Worm (Caenorhabditis elegans) whole organism, mixed stage, embryonic: ENCODE results near the gene K01A6.6.

Experiments
- bed-3 ChIP-seq: fragments of 200-800 bp; sonication (Bioruptor generic); optimal IDR thresholded peaks from 3 replicates; lab custom pipeline; 2018; ENCODE audit warnings: mild to moderate bottlenecking, missing genetic modification characterization, moderate library complexity, missing compliant biosample characterization
- blmp-1 ChIP-seq: fragments of 150-350 bp; optimal IDR thresholded peaks from 2 replicates; lab custom pipeline; 2014; ENCODE audit warnings: missing biosample characterization, missing genetic modification characterization
- ceh-39 ChIP-seq: fragments of 150-350 bp; optimal IDR thresholded peaks from 2 replicates; lab custom pipeline; 2014; ENCODE audit warnings: missing biosample characterization, missing genetic modification characterization
- ceh-83 ChIP-seq: fragments of 200-800 bp; sonication (Bioruptor generic); optimal IDR thresholded peaks from 2 replicates; lab custom pipeline; 2018; ENCODE audit warnings: mild to moderate bottlenecking, missing genetic modification characterization, missing compliant biosample characterization
- ces-1 ChIP-seq: fragments of 150-350 bp; optimal IDR thresholded peaks from 2 replicates; lab custom pipeline; 2014; ENCODE audit warnings: missing biosample characterization, missing genetic modification reagents, missing genetic modification characterization
- cnd-1 ChIP-seq: fragments of 200-800 bp; sonication (Bioruptor generic); optimal IDR thresholded peaks from 2 replicates; lab custom pipeline; 2018; ENCODE audit warnings: mild to moderate bottlenecking, missing genetic modification characterization, missing compliant biosample characterization
- drap-1 ChIP-seq: fragments of 200-800 bp; sonication (Bioruptor generic); optimal IDR thresholded peaks from 3 replicates; lab custom pipeline; 2018; ENCODE audit warnings: mild to moderate bottlenecking, missing genetic modification characterization, missing compliant biosample characterization
- flh-1 ChIP-seq: fragments of 200-800 bp; sonication (Bioruptor generic); optimal IDR thresholded peaks from 2 replicates; lab custom pipeline; 2018; ENCODE audit warnings: mild to moderate bottlenecking, missing genetic modification characterization, moderate library complexity, missing compliant biosample characterization
- hlh-1 ChIP-seq: fragments of 150-350 bp; optimal IDR thresholded peaks from 2 replicates; lab custom pipeline; 2014; ENCODE audit warnings: missing biosample characterization, missing genetic modification reagents, missing genetic modification characterization
- lsy-2 ChIP-seq: fragments of 150-350 bp; optimal IDR thresholded peaks from 2 replicates; lab custom pipeline; 2014; ENCODE audit warnings: missing biosample characterization, missing genetic modification characterization
- mab-5 ChIP-seq: fragments of 150-350 bp; optimal IDR thresholded peaks from 2 replicates; lab custom pipeline; 2014; ENCODE audit warnings: missing biosample characterization, missing genetic modification characterization
- mep-1 ChIP-seq: fragments of 150-350 bp; optimal IDR thresholded peaks from 2 replicates; lab custom pipeline; 2017; ENCODE audit warnings: missing biosample characterization, missing genetic modification reagents, missing genetic modification characterization, inconsistent platforms
- mls-2 ChIP-seq: sonication (generic microtip); optimal IDR thresholded peaks from 2 replicates; lab custom pipeline; 2016; ENCODE audit warnings: mild to moderate bottlenecking, missing genetic modification characterization, moderate library complexity, missing compliant biosample characterization
- nhr-12 ChIP-seq: fragments of 150-350 bp; optimal IDR thresholded peaks from 2 replicates; lab custom pipeline; 2014; ENCODE audit warnings: missing biosample characterization, missing genetic modification characterization
- nhr-2 ChIP-seq: fragments of 150-350 bp; optimal IDR thresholded peaks from 2 replicates; lab custom pipeline; 2014; ENCODE audit warnings: missing biosample characterization, missing genetic modification characterization
- pha-4 ChIP-seq: fragments of 150-350 bp; optimal IDR thresholded peaks from 2 replicates; lab custom pipeline; 2018; ENCODE audit warnings: missing biosample characterization, missing genetic modification reagents, missing genetic modification characterization
- sem-2 ChIP-seq: fragments of 200-800 bp; sonication (Bioruptor generic); optimal IDR thresholded peaks from 2 replicates; lab custom pipeline; 2018; ENCODE audit warnings: mild to moderate bottlenecking, missing genetic modification characterization, missing compliant biosample characterization
- snpc-4 ChIP-seq: fragments of 150-350 bp; optimal IDR thresholded peaks from 2 replicates; lab custom pipeline; 2014; ENCODE audit warnings: missing biosample characterization, missing genetic modification characterization
- sptf-1 ChIP-seq: sonication (generic microtip); optimal IDR thresholded peaks from 2 replicates; lab custom pipeline; 2017; ENCODE audit warnings: mild to moderate bottlenecking, missing genetic modification characterization, moderate library complexity, missing compliant biosample characterization
- tbx-8 ChIP-seq: fragments of 200-800 bp; sonication (Bioruptor generic); optimal IDR thresholded peaks from 2 replicates; lab custom pipeline; 2018; ENCODE audit warnings: mild to moderate bottlenecking, missing genetic modification characterization, moderate library complexity, missing compliant biosample characterization
- unc-120 ChIP-seq: sonication (generic microtip); optimal IDR thresholded peaks from 2 replicates; lab custom pipeline; 2017; ENCODE audit warnings: missing genetic modification characterization, missing compliant biosample characterization; ENCODE audit not compliant: poor library complexity, severe bottlenecking
- unc-39 ChIP-seq: fragments of 150-350 bp; optimal IDR thresholded peaks from 2 replicates; lab custom pipeline; 2014; ENCODE audit warnings: missing biosample characterization, missing genetic modification characterization
- unc-62 ChIP-seq: fragments of 150-350 bp; optimal IDR thresholded peaks from 2 replicates; lab custom pipeline; 2014; ENCODE audit warnings: missing biosample characterization, missing genetic modification reagents, missing genetic modification characterization
- zip-8 ChIP-seq: fragments of 150-350 bp; optimal IDR thresholded peaks from 2 replicates; lab custom pipeline; 2014; ENCODE audit warnings: missing biosample characterization, missing genetic modification characterization
- ztf-11 ChIP-seq: fragments of 150-350 bp; optimal IDR thresholded peaks from 2 replicates; lab custom pipeline; 2014; ENCODE audit warnings: missing biosample characterization, missing genetic modification characterization

K01A6.6 gene

ce11 chrIV:11713289-11713688 is 21.8 kb upstream of the K01A6.6 start:
- TF ChIP-seq unc-39 (tag; lab: Kevin White, UChicago) (no peak), hlh-1 (tag; lab: Kevin White, UChicago) (peak; percentile 42)

- no peak for TF ChIP-seq sptf-1 (tag; lab: Kevin White, UChicago)
- TF ChIP-seq unc-62 (GFP tag; lab: Kevin White, UChicago): no peak
- no peak for TF ChIP-seq ztf-11 (tag; lab: Kevin White, UChicago)
- TF ChIP-seq ceh-83 (GFP tag; lab: Kevin White, UChicago): no peak
- TF ChIP-seq mls-2 (tag; lab: Kevin White, UChicago): no peak
- no peak for TF ChIP-seq snpc-4 (tag; lab: Kevin White, UChicago)
Observed at ce11 chrIV:11714739-11715138, 20.4 kb upstream of the K01A6.6 start, which contains the start of gene magi-1. Gene magi-1, plus strand, starts transcription at chrIV:11715039.

ce11 chrIV:11716414-11716813 is 18.7 kb upstream of the K01A6.6 start:
- TF ChIP-seq unc-39 (tag; lab: Kevin White, UChicago) (no peak), hlh-1 (tag; lab: Kevin White, UChicago) (peak; percentile 14)
- TF ChIP-seq, all 35 proteins: peak for 1

ce11 chrIV:11717094-11717876 is 17.8 kb upstream of the K01A6.6 start:
- peak; percentile 30 for TF ChIP-seq mls-2 (tag; lab: Kevin White, UChicago)
- peak; percentile 34 for TF ChIP-seq cnd-1
- no peak for TF ChIP-seq nhr-12 (tag; lab: Kevin White, UChicago)
- TF ChIP-seq ces-1: peak; percentile 98
- TF ChIP-seq nhr-2 (tag; lab: Kevin White, UChicago): peak; percentile 99
- no peak for TF ChIP-seq ztf-11 (tag; lab: Kevin White, UChicago)
- no peak for TF ChIP-seq drap-1 (GFP tag; lab: Kevin White, UChicago)
- peak; percentile 69 for TF ChIP-seq zip-8 (tag; lab: Kevin White, UChicago)
- TF ChIP-seq tbx-8 (GFP tag; lab: Kevin White, UChicago): no peak
- TF ChIP-seq ceh-39: peak; percentile 1
- TF ChIP-seq mab-5: no peak

ce11 chrIV:11718653-11719052 is 16.5 kb upstream of the K01A6.6 start:
- TF ChIP-seq blmp-1 (tag; lab: Kevin White, UChicago) (peak; percentile 47), flh-1 (GFP tag; lab: Kevin White, UChicago) (no peak), pha-4 (no peak)

- TF ChIP-seq mab-5 (no peak), bed-3 (GFP tag; lab: Kevin White, UChicago) (no peak), cnd-1 (no peak), blmp-1 (tag; lab: Kevin White, UChicago) (no peak), lsy-2 (tag; lab: Kevin White, UChicago) (no peak), flh-1 (GFP tag; lab: Kevin White, UChicago) (no peak), sem-2 (no peak), ceh-39 (no peak), pha-4 (no peak), hlh-1 (tag; lab: Kevin White, UChicago) (no peak), unc-120 (tag; lab: Kevin White, UChicago) (no peak), unc-62 (GFP tag; lab: Kevin White, UChicago) (no peak), zip-8 (tag; lab: Kevin White, UChicago) (no peak)
Observed at ce11 chrIV:11721878-11722277, 13.2 kb upstream of the K01A6.6 start.

ce11 chrIV:11723255-11723654 is 11.9 kb upstream of the K01A6.6 start:
- TF ChIP-seq nhr-2 (tag; lab: Kevin White, UChicago): no peak
- no peak for TF ChIP-seq cnd-1
- no peak for TF ChIP-seq blmp-1 (tag; lab: Kevin White, UChicago)
- peak; percentile 94 for TF ChIP-seq ces-1
- no peak for TF ChIP-seq zip-8 (tag; lab: Kevin White, UChicago)
- TF ChIP-seq sptf-1 (tag; lab: Kevin White, UChicago): no peak
- no peak for TF ChIP-seq mep-1 (tag; lab: Kevin White, UChicago)
- TF ChIP-seq, all 35 proteins: peak for 1
